Fruit fly (Drosophila melanogaster): ENCODE measurements around the gene COX5BL.

Gene COX5BL

DNA sequence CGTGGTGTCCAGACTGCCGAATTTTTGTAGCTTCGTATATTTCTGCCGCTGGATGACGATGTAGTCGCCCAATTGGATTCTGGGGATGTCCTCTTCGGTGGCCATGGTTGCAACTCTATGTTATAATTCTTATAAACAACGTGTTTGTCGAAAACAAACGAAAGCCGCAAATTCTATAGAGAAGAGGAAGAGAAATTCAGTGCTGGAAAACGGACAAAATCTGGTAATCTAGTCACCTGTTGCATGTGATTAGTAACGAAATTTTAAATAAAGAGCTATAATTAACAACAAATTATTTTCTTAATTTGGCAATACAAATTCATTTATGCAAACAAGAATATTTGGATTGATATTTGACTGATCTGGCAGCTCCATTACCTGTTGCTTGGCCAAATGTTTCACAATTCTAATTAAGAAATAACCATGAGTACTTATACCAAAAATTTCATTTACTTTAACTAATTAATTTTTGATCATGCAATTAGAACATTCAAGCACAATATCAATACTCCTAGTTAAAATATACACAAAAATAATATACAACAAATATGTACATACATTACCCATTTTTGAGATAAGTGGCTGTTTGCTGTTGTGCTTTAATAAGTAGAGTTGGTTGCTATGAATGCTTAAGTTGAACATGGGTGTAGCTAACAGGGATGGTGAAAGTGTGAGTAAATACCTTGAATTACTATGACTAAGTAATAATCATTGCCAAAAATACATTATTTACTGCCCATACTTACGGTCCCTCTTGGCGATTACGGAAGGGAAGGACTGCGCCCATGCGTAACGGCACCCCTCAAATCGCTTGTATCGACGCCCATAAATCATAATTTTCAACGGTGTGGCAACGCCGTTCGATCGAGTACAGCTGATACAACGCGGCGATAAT is 2.5 kb downstream of the COX5BL start, which contains the start of the genes Trmt6 and Ent2 (continued):
- TF ChIP-seq dan (GFP tag; IDR thresholded peaks at IDR 0.05) (peak; percentile 92), otp (GFP tag; IDR thresholded peaks at IDR 0.05) (peak; percentile 96), CrebB (tag; optimal IDR thresholded peaks at IDR 0.05) (peak; percentile 85), crc (GFP tag; optimal IDR thresholded peaks at IDR 0.05) (peak; percentile 92), Bdp1 (GFP tag; optimal IDR thresholded peaks at IDR 0.05) (peak; percentile 87), Dp (GFP tag; optimal IDR thresholded peaks at IDR 0.05) (no peak), gsb-n (tag; optimal IDR thresholded peaks at IDR 0.05) (peak; percentile 85), tup (GFP tag; optimal IDR thresholded peaks at IDR 0.05) (peak; percentile 90), Doc3 (GFP tag; IDR thresholded peaks at IDR 0.05; ENCODE audit: partially characterized antibody) (no peak), MESR4 (GFP tag; optimal IDR thresholded peaks at IDR 0.05) (peak; percentile 47), Med (GFP tag) (peak; percentile 100), HHEX (GFP tag; optimal IDR thresholded peaks at IDR 0.05) (peak; percentile 95), aop (GFP tag; IDR thresholded peaks at IDR 0.05) (peak; percentile 91), kah (GFP tag; optimal IDR thresholded peaks at IDR 0.05) (peak; percentile 95), pzg (GFP tag; optimal IDR thresholded peaks at IDR 0.05) (peak; percentile 54), ken (GFP tag; IDR thresholded peaks at IDR 0.05) (peak; percentile 98), p53 (GFP tag; optimal IDR thresholded peaks at IDR 0.05) (peak; percentile 82), CG14667 (GFP tag; IDR thresholded peaks at IDR 0.05) (peak; percentile 97), CG4730 (GFP tag; IDR thresholded peaks at IDR 0.05) (peak; percentile 97), cato (GFP tag; optimal IDR thresholded peaks at IDR 0.05; ENCODE audit: borderline replicate concordance) (peak; percentile 89), CG2116 (GFP tag; optimal IDR thresholded peaks at IDR 0.05) (peak; percentile 68), CG16779 (GFP tag; IDR thresholded peaks at IDR 0.05) (peak; percentile 97), bowl (GFP tag; IDR thresholded peaks at IDR 0.05) (peak; percentile 94), CG11560 (tag; IDR thresholded peaks at IDR 0.05) (peak; percentile 91), maf-S (GFP tag; optimal IDR thresholded peaks at IDR 0.05) (peak; percentile 94), onecut (GFP tag; IDR thresholded peaks at IDR 0.05) (peak; percentile 89), CG16815 (GFP tag; optimal IDR thresholded peaks at IDR 0.05) (peak; percentile 96), unc-4 (GFP tag; IDR thresholded peaks at IDR 0.05; ENCODE audit: partially characterized antibody) (no peak), CG12659 (GFP tag; optimal IDR thresholded peaks at IDR 0.05) (peak; percentile 94), CG4707 (GFP tag; optimal IDR thresholded peaks at IDR 0.05) (peak; percentile 73), Myb (GFP tag; optimal IDR thresholded peaks at IDR 0.05) (peak; percentile 86), gem (tag; optimal IDR thresholded peaks at IDR 0.05) (peak; percentile 95), CG7987 (GFP tag; optimal IDR thresholded peaks at IDR 0.05) (peak; percentile 82), CG9817 (tag; optimal IDR thresholded peaks at IDR 0.05) (peak; percentile 97), Mad (GFP tag; optimal IDR thresholded peaks at IDR 0.05) (peak; percentile 93), CkIIα-i1 (GFP tag; IDR thresholded peaks at IDR 0.05) (peak; percentile 87), run (tag; optimal IDR thresholded peaks at IDR 0.05) (peak; percentile 79), Camta (GFP tag; optimal IDR thresholded peaks at IDR 0.05) (peak; percentile 90), ase (GFP tag; IDR thresholded peaks at IDR 0.05) (peak; percentile 98), mirr (GFP tag; optimal IDR thresholded peaks at IDR 0.05) (peak; percentile 96), CG10565 (GFP tag; optimal IDR thresholded peaks at IDR 0.05) (peak; percentile 79), lov (optimal IDR thresholded peaks at IDR 0.05) (no peak), lov (GFP tag; IDR thresholded peaks at IDR 0.05) (peak; percentile 98), fd64A (GFP tag; optimal IDR thresholded peaks at IDR 0.05) (peak; percentile 86), CTCF (GFP tag; optimal IDR thresholded peaks at IDR 0.05) (peak; percentile 35), az2 (GFP tag; optimal IDR thresholded peaks at IDR 0.05) (peak; percentile 96), CG4404 (GFP tag; IDR thresholded peaks at IDR 0.05) (peak; percentile 97), CG7271 (tag; optimal IDR thresholded peaks at IDR 0.05) (peak; percentile 79), pan (optimal IDR thresholded peaks at IDR 0.05) (no peak), pan (GFP tag; optimal IDR thresholded peaks at IDR 0.05 in 1 of 2, IDR thresholded peaks at IDR 0.05 in 1 of 2) (peak in 1 of 2 experiments; percentile 98)
